Fruit fly (Drosophila melanogaster) whole organism, embryonic: Measurements from ENCODE around the gene Lst8.

Source experiments
- Asciz ChIP-seq: fragments of 200-800 bp; sonication (Bioruptor generic); optimal IDR thresholded peaks from 2 replicates; lab custom pipeline; 2017; ENCODE audit warnings: missing biosample characterization, mild to moderate bottlenecking, missing genetic modification characterization, missing genetic modification reagents
- Bgb ChIP-seq: fragments of 200-800 bp; sonication (Bioruptor generic); IDR thresholded peaks from 2 replicates; pipeline ENCODE4 v1.3.6; 2022; ENCODE audit warnings: missing biosample characterization, missing genetic modification characterization; ENCODE audit not compliant: partially characterized antibody
- BtbVII ChIP-seq: fragments of 200-800 bp; sonication (Bioruptor generic); optimal IDR thresholded peaks from 3 replicates; lab custom pipeline; 2017; ENCODE audit warnings: missing biosample characterization, mild to moderate bottlenecking, missing genetic modification characterization
- CG10321 ChIP-seq: fragments of 200-800 bp; sonication (Bioruptor generic); IDR thresholded peaks from 2 replicates; pipeline ENCODE4 v1.3.6; 2022; ENCODE audit warnings: missing biosample characterization, missing genetic modification characterization
- CG10543 ChIP-seq: fragments of 200-800 bp; sonication (Bioruptor generic); optimal IDR thresholded peaks from 3 replicates; lab custom pipeline; 2017; ENCODE audit warnings: missing biosample characterization, mild to moderate bottlenecking, missing genetic modification characterization, moderate library complexity
- CG11398 ChIP-seq: fragments of 200-800 bp; sonication (Bioruptor generic); optimal IDR thresholded peaks from 2 replicates; lab custom pipeline; 2016; ENCODE audit warnings: missing biosample characterization, missing genetic modification characterization
- CG11695 ChIP-seq: fragments of 200-800 bp; sonication (Bioruptor generic); IDR thresholded peaks from 3 replicates; pipeline ENCODE4 v1.3.6; 2022; ENCODE audit warnings: missing biosample characterization, missing genetic modification characterization
- CG12769 ChIP-seq: fragments of 200-800 bp; sonication (Bioruptor generic); optimal IDR thresholded peaks from 2 replicates; lab custom pipeline; 2019; ENCODE audit warnings: missing biosample characterization, mild to moderate bottlenecking, missing genetic modification characterization, moderate library complexity
- CG14710 ChIP-seq: fragments of 200-800 bp; sonication (Bioruptor generic); optimal IDR thresholded peaks from 3 replicates; lab custom pipeline; 2019; ENCODE audit warnings: missing biosample characterization, mild to moderate bottlenecking, missing genetic modification characterization, moderate library complexity
- CG17568 ChIP-seq: fragments of 200-800 bp; sonication (Bioruptor generic); optimal IDR thresholded peaks from 2 replicates; lab custom pipeline; 2018; ENCODE audit warnings: missing biosample characterization, mild to moderate bottlenecking, missing genetic modification characterization, moderate library complexity
- CG17912 ChIP-seq: fragments of 200-800 bp; sonication (Bioruptor generic); optimal IDR thresholded peaks from 2 replicates; lab custom pipeline; 2018; ENCODE audit warnings: missing biosample characterization, mild to moderate bottlenecking, missing genetic modification characterization
- CG18764 ChIP-seq: fragments of 200-800 bp; sonication (Bioruptor generic); optimal IDR thresholded peaks from 3 replicates; lab custom pipeline; 2016; ENCODE audit warnings: missing biosample characterization, missing genetic modification characterization
- CG30403 ChIP-seq: fragments of 200-800 bp; sonication (Bioruptor generic); optimal IDR thresholded peaks from 3 replicates; lab custom pipeline; 2016; ENCODE audit warnings: missing biosample characterization, missing genetic modification characterization
- CG30431 ChIP-seq: fragments of 200-800 bp; sonication (Bioruptor generic); optimal IDR thresholded peaks from 2 replicates; lab custom pipeline; 2017; ENCODE audit warnings: missing biosample characterization, missing genetic modification characterization
- CG34376 ChIP-seq: fragments of 200-800 bp; sonication (Bioruptor generic); optimal IDR thresholded peaks from 2 replicates; lab custom pipeline; 2018; ENCODE audit warnings: missing biosample characterization, mild to moderate bottlenecking, missing genetic modification characterization
- CG4328 ChIP-seq: fragments of 200-800 bp; sonication (Bioruptor generic); optimal IDR thresholded peaks from 3 replicates; lab custom pipeline; 2017; ENCODE audit warnings: missing biosample characterization, missing genetic modification reagents, missing genetic modification characterization
- CG4404 ChIP-seq: fragments of 200-800 bp; sonication (Bioruptor generic); IDR thresholded peaks from 2 replicates; pipeline ENCODE4 v1.3.6; 2022; ENCODE audit warnings: missing biosample characterization, missing genetic modification characterization
- CG6272 ChIP-seq: fragments of 200-800 bp; sonication (Bioruptor generic); IDR thresholded peaks from 2 replicates; pipeline ENCODE4 v1.3.6; 2022; ENCODE audit warnings: missing biosample characterization, missing genetic modification characterization
- CG7271 ChIP-seq: fragments of 200-800 bp; sonication (Bioruptor generic); optimal IDR thresholded peaks from 2 replicates; lab custom pipeline; 2018; ENCODE audit warnings: missing biosample characterization, mild to moderate bottlenecking, missing genetic modification characterization, moderate library complexity
- CG7745 ChIP-seq: fragments of 200-800 bp; sonication (Bioruptor generic); optimal IDR thresholded peaks from 2 replicates; lab custom pipeline; 2018; ENCODE audit warnings: missing biosample characterization, mild to moderate bottlenecking, missing genetic modification characterization, moderate library complexity
- CG7928 ChIP-seq: fragments of 200-800 bp; sonication (Bioruptor generic); optimal IDR thresholded peaks from 2 replicates; lab custom pipeline; 2017; ENCODE audit warnings: missing biosample characterization, mild to moderate bottlenecking, missing genetic modification characterization
- CG7963 ChIP-seq: fragments of 200-800 bp; sonication (Bioruptor generic); IDR thresholded peaks from 3 replicates; pipeline ENCODE4 v1.3.6; 2022; ENCODE audit warnings: missing biosample characterization, missing genetic modification characterization; ENCODE audit not compliant: partially characterized antibody
- CoRest ChIP-seq: fragments of 200-800 bp; sonication (Bioruptor generic); optimal IDR thresholded peaks from 3 replicates; lab custom pipeline; 2018; ENCODE audit warnings: missing biosample characterization, mild to moderate bottlenecking, missing genetic modification characterization, moderate library complexity
- Elba2 ChIP-seq: fragments of 200-800 bp; sonication (Bioruptor generic); optimal IDR thresholded peaks from 3 replicates; lab custom pipeline; 2016; ENCODE audit warnings: missing biosample characterization, missing genetic modification characterization
- Gug ChIP-seq: fragments of 200-800 bp; sonication (Bioruptor generic); IDR thresholded peaks from 4 replicates; pipeline ENCODE4 v1.3.6; 2022; ENCODE audit warnings: missing biosample characterization, missing genetic modification characterization
- H2.0 ChIP-seq: fragments of 200-800 bp; sonication (Bioruptor generic); IDR thresholded peaks from 2 replicates; pipeline ENCODE4 v1.3.6; 2022; ENCODE audit warnings: missing biosample characterization, missing genetic modification characterization
- HHEX ChIP-seq: fragments of 200-800 bp; sonication (Bioruptor generic); optimal IDR thresholded peaks from 3 replicates; lab custom pipeline; 2017; ENCODE audit warnings: missing biosample characterization, mild to moderate bottlenecking, missing genetic modification characterization, missing genetic modification reagents
- Lhr ChIP-seq: fragments of 200-800 bp; sonication (Bioruptor generic); optimal IDR thresholded peaks from 3 replicates; lab custom pipeline; 2017; ENCODE audit warnings: mild to moderate bottlenecking, missing biosample characterization, missing genetic modification reagents, missing genetic modification characterization
- MBD-R2 ChIP-seq: fragments of 200-800 bp; sonication (Bioruptor generic); IDR thresholded peaks from 2 replicates; pipeline ENCODE4 v1.3.6; 2022; ENCODE audit warnings: missing biosample characterization, missing genetic modification characterization
- Max ChIP-seq: fragments of 200-800 bp; sonication (Bioruptor generic); optimal IDR thresholded peaks from 2 replicates; lab custom pipeline; 2016; ENCODE audit warnings: missing biosample characterization, mild to moderate bottlenecking, missing genetic modification characterization
- Rfx ChIP-seq: fragments of 200-800 bp; sonication (Bioruptor generic); IDR thresholded peaks from 2 replicates; pipeline ENCODE4 v1.3.6; 2022; ENCODE audit warnings: missing biosample characterization, missing genetic modification characterization
- Scr ChIP-seq: fragments of 200-800 bp; sonication (Bioruptor generic); IDR thresholded peaks from 2 replicates; pipeline ENCODE4 v1.3.6; 2022; ENCODE audit warnings: missing biosample characterization, missing genetic modification characterization; ENCODE audit not compliant: partially characterized antibody
- bbx ChIP-seq: fragments of 200-800 bp; sonication (Bioruptor generic); IDR thresholded peaks from 2 replicates; pipeline ENCODE4 v1.3.6; 2022; ENCODE audit warnings: missing biosample characterization, missing genetic modification characterization; ENCODE audit not compliant: partially characterized antibody
- caup ChIP-seq: fragments of 200-800 bp; sonication (Bioruptor generic); optimal IDR thresholded peaks from 3 replicates; lab custom pipeline; 2017; ENCODE audit warnings: missing biosample characterization, mild to moderate bottlenecking, missing genetic modification characterization, moderate library complexity; ENCODE audit not compliant: severe bottlenecking
- chinmo ChIP-seq: fragments of 200-800 bp; sonication (Bioruptor generic); IDR thresholded peaks from 4 replicates; pipeline ENCODE4 v1.3.6; 2022; ENCODE audit warnings: missing biosample characterization, missing genetic modification characterization; ENCODE audit not compliant: partially characterized antibody
- ci ChIP-seq: fragments of 200-800 bp; sonication (Bioruptor generic); IDR thresholded peaks from 3 replicates; pipeline ENCODE4 v1.3.6; 2022; ENCODE audit warnings: missing biosample characterization, missing genetic modification characterization
- dimm ChIP-seq: fragments of 200-800 bp; sonication (Bioruptor generic); IDR thresholded peaks from 2 replicates; pipeline ENCODE4 v1.3.6; 2022; ENCODE audit warnings: missing biosample characterization, missing genetic modification characterization
- gfzf ChIP-seq: fragments of 200-800 bp; sonication (Bioruptor generic); optimal IDR thresholded peaks from 2 replicates; lab custom pipeline; 2016; ENCODE audit warnings: missing biosample characterization, mild to moderate bottlenecking, missing genetic modification characterization, moderate library complexity
- grau ChIP-seq: fragments of 200-800 bp; optimal IDR thresholded peaks from 3 replicates; lab custom pipeline; 2019; ENCODE audit warnings: missing biosample characterization, mild to moderate bottlenecking, missing genetic modification characterization, moderate library complexity
- gro ChIP-seq: fragments of 200-800 bp; sonication (Bioruptor generic); optimal IDR thresholded peaks from 2 replicates; lab custom pipeline; 2016; ENCODE audit warnings: missing biosample characterization, missing genetic modification characterization
- gsb ChIP-seq: fragments of 200-800 bp; sonication (Bioruptor generic); IDR thresholded peaks from 2 replicates; pipeline ENCODE4 v1.3.6; 2022; ENCODE audit warnings: missing biosample characterization, missing genetic modification characterization
- h ChIP-seq: fragments of >200 bp; optimal IDR thresholded peaks from 2 replicates; lab custom pipeline; 2017
- ham ChIP-seq: fragments of 200-800 bp; sonication (Bioruptor generic); IDR thresholded peaks from 2 replicates; pipeline ENCODE4 v1.3.6; 2022; ENCODE audit warnings: missing biosample characterization, missing genetic modification characterization
- her ChIP-seq: fragments of 200-800 bp; sonication (Bioruptor generic); optimal IDR thresholded peaks from 2 replicates; lab custom pipeline; 2016; ENCODE audit warnings: missing biosample characterization, missing genetic modification characterization
- kah ChIP-seq: fragments of 200-800 bp; sonication (Bioruptor generic); optimal IDR thresholded peaks from 2 replicates; lab custom pipeline; 2018; ENCODE audit warnings: missing biosample characterization, mild to moderate bottlenecking, missing genetic modification characterization
- lab ChIP-seq: fragments of 200-800 bp; sonication (Bioruptor generic); optimal IDR thresholded peaks from 3 replicates; lab custom pipeline; 2017; ENCODE audit warnings: missing biosample characterization, missing genetic modification characterization, mild to moderate bottlenecking, moderate library complexity, missing genetic modification reagents
- lola ChIP-seq, 3 experiments: fragments of >200 bp in 2 of 3; fragments of 200-800 bp in 1 of 3; sonication (Bioruptor generic) in 1 of 3; optimal IDR thresholded peaks; 2 replicates each; lab custom pipeline; 2017 to 2019; ENCODE audit warnings: missing biosample characterization in 3 of 3, missing genetic modification characterization in 3 of 3, mild to moderate bottlenecking in 1 of 3, moderate library complexity in 1 of 3
- p53 ChIP-seq: fragments of 200-800 bp; sonication (Bioruptor generic); optimal IDR thresholded peaks from 2 replicates; lab custom pipeline; 2016; ENCODE audit warnings: missing biosample characterization, missing genetic modification characterization
- pnt ChIP-seq: fragments of 200-800 bp; sonication (Bioruptor generic); optimal IDR thresholded peaks from 3 replicates; lab custom pipeline; 2016; ENCODE audit warnings: missing biosample characterization, missing genetic modification characterization
- ranshi ChIP-seq: fragments of 200-800 bp; sonication (Bioruptor generic); IDR thresholded peaks from 2 replicates; pipeline ENCODE4 v1.3.6; 2022; ENCODE audit warnings: missing biosample characterization, missing genetic modification characterization
- unpg ChIP-seq: fragments of 200-800 bp; sonication (Bioruptor generic); optimal IDR thresholded peaks from 3 replicates; lab custom pipeline; 2018; ENCODE audit warnings: missing biosample characterization, mild to moderate bottlenecking, missing genetic modification characterization, moderate library complexity

Lst8 gene

DNA sequence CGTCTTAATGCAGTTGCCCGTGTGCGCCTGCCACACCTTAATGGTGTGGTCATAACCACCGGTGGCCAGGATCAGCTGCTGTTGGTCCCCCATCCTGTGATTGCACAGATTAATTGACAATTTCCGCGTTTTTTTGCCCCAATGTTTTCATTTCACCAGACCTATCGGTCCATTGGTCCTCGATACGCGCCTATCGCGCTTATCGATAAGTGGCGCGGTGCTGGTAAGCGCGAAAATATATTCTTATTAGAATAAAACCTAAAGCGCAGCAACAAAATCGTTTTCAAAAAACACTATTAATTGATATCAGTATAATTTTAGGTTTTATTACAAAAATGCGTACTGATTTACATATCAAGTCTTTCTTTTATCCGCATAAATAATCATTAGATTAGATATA is at the start of gene Lst8 (continued):
- TF ChIP-seq CG4404 (GFP tag; lab: Robert Waterston, UW) = no peak
- no peak for TF ChIP-seq Max (GFP tag; lab: Kevin White, UChicago)
- TF ChIP-seq CG12769 (tag; lab: Kevin White, UChicago) = no peak
- no peak for TF ChIP-seq CG17568 (GFP tag; lab: Kevin White, UChicago)
- no peak for TF ChIP-seq Elba2 (GFP tag; lab: Kevin White, UChicago)
- no peak for TF ChIP-seq CG14710 (tag; lab: Kevin White, UChicago)
- TF ChIP-seq Bgb (GFP tag; lab: Robert Waterston, UW) = peak; percentile 65
- TF ChIP-seq ranshi (GFP tag; lab: Robert Waterston, UW) = no peak
- TF ChIP-seq ci (GFP tag; lab: Robert Waterston, UW) = no peak
- peak; percentile 68 for TF ChIP-seq CG7963 (GFP tag; lab: Robert Waterston, UW)
- TF ChIP-seq ham (GFP tag; lab: Robert Waterston, UW) = no peak
- TF ChIP-seq CG30403 (GFP tag; lab: Kevin White, UChicago) = no peak
- TF ChIP-seq CG4328 (GFP tag; lab: Kevin White, UChicago) = no peak
- TF ChIP-seq CG6272 (GFP tag; lab: Robert Waterston, UW) = no peak
- TF ChIP-seq BtbVII (GFP tag; lab: Kevin White, UChicago) = no peak
- TF ChIP-seq chinmo (GFP tag; lab: Robert Waterston, UW) = 0 out of 4 replicates have a peak, but pooled peaks have one; percentile 47
- TF ChIP-seq CG18764 (GFP tag; lab: Kevin White, UChicago) = no peak
- no peak for TF ChIP-seq dimm (GFP tag; lab: Robert Waterston, UW)
- peak; percentile 5 for TF ChIP-seq gfzf (GFP tag; lab: Kevin White, UChicago)
- no peak for TF ChIP-seq CG17912 (GFP tag; lab: Kevin White, UChicago)
- no peak for TF ChIP-seq unpg (GFP tag; lab: Kevin White, UChicago)
- no peak for TF ChIP-seq Gug (GFP tag; lab: Robert Waterston, UW)
- TF ChIP-seq Rfx (GFP tag; lab: Robert Waterston, UW) = peak; percentile 39; the same call in 1 of the 2 replicates
- TF ChIP-seq caup (GFP tag; lab: Kevin White, UChicago) = no peak
- TF ChIP-seq Lhr (GFP tag; lab: Kevin White, UChicago) = no peak
- TF ChIP-seq bbx (GFP tag; lab: Robert Waterston, UW) = peak; percentile 69
- no peak for TF ChIP-seq CG7928 (GFP tag; lab: Kevin White, UChicago)
- TF ChIP-seq gsb (GFP tag; lab: Robert Waterston, UW) = no peak
- TF ChIP-seq lola (GFP tag; optimal IDR thresholded peaks at IDR 0.05; lab: Kevin White, UChicago) = no peak
- no peak for TF ChIP-seq grau (tag; lab: Kevin White, UChicago)
- no peak for TF ChIP-seq CG10543 (GFP tag; lab: Kevin White, UChicago)
- TF ChIP-seq CG7745 (tag; lab: Kevin White, UChicago) = no peak
- no peak for TF ChIP-seq CG30431
- TF ChIP-seq H2.0 (GFP tag; lab: Robert Waterston, UW) = no peak
- TF ChIP-seq h (lab: Kevin White, UChicago) = no peak
- TF ChIP-seq CG11398 (GFP tag; lab: Kevin White, UChicago) = no peak
- TF ChIP-seq Asciz (GFP tag; lab: Kevin White, UChicago) = no peak
- no peak for TF ChIP-seq CoRest (tag; lab: Kevin White, UChicago)
- no peak for TF ChIP-seq HHEX
- TF ChIP-seq CG7271 (tag; lab: Kevin White, UChicago) = no peak
- TF ChIP-seq gro (GFP tag; lab: Kevin White, UChicago) = no peak
- no peak for TF ChIP-seq CG11695
- TF ChIP-seq lab (GFP tag; lab: Kevin White, UChicago) = no peak
- TF ChIP-seq MBD-R2 (GFP tag; lab: Robert Waterston, UW) = peak; percentile 70
- no peak for TF ChIP-seq kah (GFP tag; lab: Kevin White, UChicago)
- TF ChIP-seq Scr (GFP tag; lab: Robert Waterston, UW) = peak; percentile 69
- TF ChIP-seq her = no peak
- TF ChIP-seq p53 (GFP tag; lab: Kevin White, UChicago) = peak; percentile 6
- no peak for TF ChIP-seq CG34376 (GFP tag; lab: Kevin White, UChicago)
- TF ChIP-seq CG10321 (GFP tag; lab: Robert Waterston, UW) = no peak
- TF ChIP-seq pnt (GFP tag; lab: Kevin White, UChicago) = no peak
